Fruit fly (Drosophila melanogaster): ENCODE measurements around the gene CG12517.

DNA sequence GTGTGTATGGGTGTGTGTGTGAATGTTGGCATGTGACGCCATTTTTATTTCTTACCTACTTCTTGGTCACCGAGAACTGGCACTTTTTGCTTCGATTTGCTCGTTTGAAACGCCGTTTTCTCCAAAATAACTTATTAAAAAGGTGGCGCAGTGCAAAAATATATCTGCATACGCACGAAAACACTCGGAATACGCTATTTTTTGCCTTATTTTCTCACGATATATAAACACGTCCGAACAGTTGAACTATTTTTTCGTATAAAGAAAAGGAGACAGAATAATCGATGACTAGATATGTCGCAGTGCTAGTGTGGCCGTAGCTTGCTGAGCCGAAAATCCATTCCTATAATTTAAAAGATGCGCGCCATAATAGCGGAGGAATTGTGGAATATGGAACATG lies 27.6 kb upstream of the CG12517 start, which contains the start of gene CG6700:
- TF ChIP-seq pan (optimal IDR thresholded peaks at IDR 0.05) (no peak), psq (optimal IDR thresholded peaks at IDR 0.05) (no peak), EcR (GFP tag; optimal IDR thresholded peaks at IDR 0.05) (no peak), CG8478 (optimal IDR thresholded peaks at IDR 0.05) (no peak), usp (GFP tag; optimal IDR thresholded peaks at IDR 0.05) (no peak), Dll (optimal IDR thresholded peaks at IDR 0.05) (no peak)
